Fruit fly (Drosophila melanogaster) whole organism, embryonic: ENCODE results near the gene CG11294.

Experiments used
- ATbp ChIP-seq: fragments of 200-800 bp; sonication (Bioruptor generic); optimal IDR thresholded peaks from 2 replicates; lab custom pipeline; 2017; ENCODE audit warnings: missing biosample characterization, mild to moderate bottlenecking, missing genetic modification characterization, missing genetic modification reagents
- Antp ChIP-seq: fragments of 200-800 bp; sonication (Bioruptor generic); optimal IDR thresholded peaks from 3 replicates; lab custom pipeline; 2016; ENCODE audit warnings: missing biosample characterization, missing genetic modification characterization
- CG1024 ChIP-seq: fragments of 200-800 bp; sonication (Bioruptor generic); IDR thresholded peaks from 2 replicates; pipeline ENCODE4 v1.3.6; 2022; ENCODE audit warnings: missing biosample characterization, missing genetic modification characterization
- CG11093 ChIP-seq: fragments of 200-800 bp; sonication (Bioruptor generic); IDR thresholded peaks from 3 replicates; pipeline ENCODE4 v1.3.6; 2022; ENCODE audit warnings: missing biosample characterization, missing genetic modification characterization
- CG11695 ChIP-seq: fragments of 200-800 bp; sonication (Bioruptor generic); IDR thresholded peaks from 3 replicates; pipeline ENCODE4 v1.3.6; 2022; ENCODE audit warnings: missing biosample characterization, missing genetic modification characterization
- CG12942 ChIP-seq: fragments of 200-800 bp; sonication (Bioruptor generic); optimal IDR thresholded peaks from 3 replicates; lab custom pipeline; 2016; ENCODE audit warnings: missing biosample characterization, missing genetic modification characterization
- CG13123 ChIP-seq: fragments of 200-800 bp; sonication (Bioruptor generic); optimal IDR thresholded peaks from 2 replicates; lab custom pipeline; 2016; ENCODE audit warnings: missing biosample characterization, missing genetic modification characterization
- CG13624 ChIP-seq: fragments of 200-800 bp; sonication (Bioruptor generic); optimal IDR thresholded peaks from 2 replicates; lab custom pipeline; 2016; ENCODE audit warnings: missing biosample characterization, missing genetic modification characterization
- CG16813 ChIP-seq: fragments of 200-800 bp; sonication (Bioruptor generic); IDR thresholded peaks from 3 replicates; pipeline ENCODE4 v1.3.6; 2022; ENCODE audit warnings: missing biosample characterization, missing genetic modification characterization; ENCODE audit not compliant: partially characterized antibody
- CG17186 ChIP-seq: fragments of 200-800 bp; sonication (Bioruptor generic); optimal IDR thresholded peaks from 3 replicates; lab custom pipeline; 2017; ENCODE audit warnings: missing biosample characterization, missing genetic modification reagents, missing genetic modification characterization
- CG17568 ChIP-seq: fragments of 200-800 bp; sonication (Bioruptor generic); optimal IDR thresholded peaks from 2 replicates; lab custom pipeline; 2018; ENCODE audit warnings: missing biosample characterization, mild to moderate bottlenecking, missing genetic modification characterization, moderate library complexity
- CG17802 ChIP-seq: fragments of 200-800 bp; sonication (Bioruptor generic); optimal IDR thresholded peaks from 2 replicates; lab custom pipeline; 2018; ENCODE audit warnings: missing biosample characterization, mild to moderate bottlenecking, missing genetic modification characterization, moderate library complexity
- CG18011 ChIP-seq: fragments of 200-800 bp; sonication (Bioruptor generic); optimal IDR thresholded peaks from 2 replicates; lab custom pipeline; 2017; ENCODE audit warnings: missing biosample characterization, missing genetic modification characterization, mild to moderate bottlenecking, moderate library complexity, missing genotype
- CG18476 ChIP-seq: fragments of 200-800 bp; sonication (Bioruptor generic); optimal IDR thresholded peaks from 2 replicates; lab custom pipeline; 2016; ENCODE audit warnings: missing biosample characterization, mild to moderate bottlenecking, missing genetic modification characterization
- CG18764 ChIP-seq: fragments of 200-800 bp; sonication (Bioruptor generic); optimal IDR thresholded peaks from 3 replicates; lab custom pipeline; 2016; ENCODE audit warnings: missing biosample characterization, missing genetic modification characterization
- CG30431 ChIP-seq: fragments of 200-800 bp; sonication (Bioruptor generic); optimal IDR thresholded peaks from 2 replicates; lab custom pipeline; 2017; ENCODE audit warnings: missing biosample characterization, missing genetic modification characterization
- CG31365 ChIP-seq: fragments of 200-800 bp; sonication (Bioruptor generic); optimal IDR thresholded peaks from 2 replicates; lab custom pipeline; 2018; ENCODE audit warnings: missing biosample characterization, mild to moderate bottlenecking, missing genetic modification characterization
- CG31441 ChIP-seq: fragments of 200-800 bp; sonication (Bioruptor generic); IDR thresholded peaks from 2 replicates; pipeline ENCODE4 v1.3.6; 2022; ENCODE audit warnings: missing biosample characterization, missing genetic modification characterization
- CG3163 ChIP-seq: fragments of 200-800 bp; sonication (Bioruptor generic); optimal IDR thresholded peaks from 3 replicates; lab custom pipeline; 2016; ENCODE audit warnings: missing biosample characterization, missing genetic modification characterization
- CG3995 ChIP-seq: fragments of 200-800 bp; sonication (Bioruptor generic); optimal IDR thresholded peaks from 3 replicates; lab custom pipeline; 2016; ENCODE audit warnings: missing biosample characterization, missing genetic modification characterization
- CG5953 ChIP-seq: fragments of 200-800 bp; sonication (Bioruptor generic); IDR thresholded peaks from 2 replicates; pipeline ENCODE4 v1.3.6; 2022; ENCODE audit warnings: missing biosample characterization, missing genetic modification characterization
- CG6689 ChIP-seq: fragments of 200-800 bp; sonication (Bioruptor generic); IDR thresholded peaks from 2 replicates; pipeline ENCODE4 v1.3.6; 2022; ENCODE audit warnings: missing biosample characterization, missing genetic modification characterization
- CG6765 ChIP-seq: fragments of 200-800 bp; sonication (Bioruptor generic); optimal IDR thresholded peaks from 3 replicates; lab custom pipeline; 2017; ENCODE audit warnings: missing biosample characterization, mild to moderate bottlenecking, missing genetic modification characterization
- CG7987 ChIP-seq: fragments of 200-800 bp; sonication (Bioruptor generic); optimal IDR thresholded peaks from 2 replicates; lab custom pipeline; 2018; ENCODE audit warnings: missing biosample characterization, mild to moderate bottlenecking, missing genetic modification characterization, moderate library complexity
- CG8944 ChIP-seq: fragments of 200-800 bp; sonication (Bioruptor generic); optimal IDR thresholded peaks from 3 replicates; lab custom pipeline; 2016; ENCODE audit warnings: missing biosample characterization, missing genetic modification characterization
- CG9727 ChIP-seq: fragments of 200-800 bp; sonication (Bioruptor generic); optimal IDR thresholded peaks from 3 replicates; lab custom pipeline; 2017; ENCODE audit warnings: missing biosample characterization, mild to moderate bottlenecking, missing genetic modification characterization
- Dfd ChIP-seq, 2 experiments: fragments of >200 bp; optimal IDR thresholded peaks; 2 replicates each; lab custom pipeline; 2017; ENCODE audit warnings: missing biosample characterization in 2 of 2, missing genetic modification characterization in 2 of 2
- Doc3 ChIP-seq: fragments of 200-800 bp; sonication (Bioruptor generic); IDR thresholded peaks from 3 replicates; pipeline ENCODE4 v1.3.6; 2022; ENCODE audit warnings: missing biosample characterization, missing genetic modification characterization; ENCODE audit not compliant: partially characterized antibody
- E2f1 ChIP-seq: fragments of 200-800 bp; sonication (Bioruptor generic); IDR thresholded peaks from 2 replicates; pipeline ENCODE4 v1.3.6; 2022; ENCODE audit warnings: missing biosample characterization, missing genetic modification characterization
- ERR ChIP-seq: fragments of 200-800 bp; sonication (Bioruptor generic); optimal IDR thresholded peaks from 2 replicates; lab custom pipeline; 2016; ENCODE audit warnings: missing biosample characterization, missing genetic modification characterization
- Mad ChIP-seq: fragments of 200-800 bp; sonication (Bioruptor generic); optimal IDR thresholded peaks from 2 replicates; lab custom pipeline; 2016; ENCODE audit warnings: missing biosample characterization, missing genetic modification characterization
- Nf-YA ChIP-seq: fragments of 200-800 bp; sonication (Bioruptor generic); IDR thresholded peaks from 2 replicates; pipeline ENCODE4 v1.3.6; 2022; ENCODE audit warnings: missing biosample characterization, missing genetic modification characterization
- Nf-YB ChIP-seq: fragments of 200-800 bp; sonication (Bioruptor generic); optimal IDR thresholded peaks from 3 replicates; lab custom pipeline; 2019; ENCODE audit warnings: missing biosample characterization, mild to moderate bottlenecking, missing genetic modification characterization, moderate library complexity
- Rx ChIP-seq: fragments of 200-800 bp; sonication (Bioruptor generic); IDR thresholded peaks from 2 replicates; pipeline ENCODE4 v1.3.6; 2022; ENCODE audit warnings: missing biosample characterization, missing genetic modification characterization
- Scr ChIP-seq: fragments of 200-800 bp; sonication (Bioruptor generic); IDR thresholded peaks from 2 replicates; pipeline ENCODE4 v1.3.6; 2022; ENCODE audit warnings: missing biosample characterization, missing genetic modification characterization; ENCODE audit not compliant: partially characterized antibody
- Stat92E ChIP-seq, 3 experiments: fragments of >200 bp in 2 of 3; fragments of 200-800 bp in 1 of 3; sonication (Bioruptor generic) in 1 of 3; optimal IDR thresholded peaks; 2 replicates each; lab custom pipeline; 2017 to 2019; ENCODE audit warnings: missing biosample characterization in 3 of 3, missing genetic modification characterization in 3 of 3, mild to moderate bottlenecking in 1 of 3, moderate library complexity in 1 of 3
- ato ChIP-seq: fragments of 200-800 bp; sonication (Bioruptor generic); IDR thresholded peaks from 2 replicates; pipeline ENCODE4 v1.3.6; 2022; ENCODE audit warnings: missing biosample characterization, missing genetic modification characterization; ENCODE audit not compliant: partially characterized antibody
- ci ChIP-seq: fragments of 200-800 bp; sonication (Bioruptor generic); IDR thresholded peaks from 3 replicates; pipeline ENCODE4 v1.3.6; 2022; ENCODE audit warnings: missing biosample characterization, missing genetic modification characterization
- ems ChIP-seq: fragments of 200-800 bp; sonication (Bioruptor generic); optimal IDR thresholded peaks from 3 replicates; lab custom pipeline; 2016; ENCODE audit warnings: missing biosample characterization, missing genetic modification characterization
- en ChIP-seq: fragments of 200-800 bp; sonication (Bioruptor generic); optimal IDR thresholded peaks from 2 replicates; lab custom pipeline; 2016; ENCODE audit warnings: missing biosample characterization, missing genetic modification characterization
- lilli ChIP-seq: fragments of 200-800 bp; sonication (Bioruptor generic); optimal IDR thresholded peaks from 3 replicates; lab custom pipeline; 2016; ENCODE audit warnings: missing biosample characterization, missing genetic modification characterization
- mirr ChIP-seq: fragments of 200-800 bp; sonication (Bioruptor generic); optimal IDR thresholded peaks from 3 replicates; lab custom pipeline; 2018; ENCODE audit warnings: missing biosample characterization, mild to moderate bottlenecking, missing genetic modification characterization
- pho ChIP-seq: fragments of 200-800 bp; sonication (Bioruptor generic); optimal IDR thresholded peaks from 2 replicates; lab custom pipeline; 2016; ENCODE audit warnings: missing biosample characterization, missing genetic modification characterization
- pnt ChIP-seq: fragments of 200-800 bp; sonication (Bioruptor generic); optimal IDR thresholded peaks from 3 replicates; lab custom pipeline; 2016; ENCODE audit warnings: missing biosample characterization, missing genetic modification characterization
- pros ChIP-seq: fragments of 200-800 bp; sonication (Bioruptor generic); optimal IDR thresholded peaks from 3 replicates; lab custom pipeline; 2019; ENCODE audit warnings: missing biosample characterization, mild to moderate bottlenecking, missing genetic modification characterization, moderate library complexity
- ro ChIP-seq: fragments of 200-800 bp; sonication (Bioruptor generic); IDR thresholded peaks from 2 replicates; pipeline ENCODE4 v1.3.6; 2022; ENCODE audit warnings: missing biosample characterization, missing genetic modification characterization
- so ChIP-seq: fragments of 200-800 bp; sonication (Bioruptor generic); IDR thresholded peaks from 3 replicates; pipeline ENCODE4 v1.3.6; 2022; ENCODE audit warnings: missing biosample characterization, missing genetic modification characterization
- sug ChIP-seq: fragments of 200-800 bp; optimal IDR thresholded peaks from 2 replicates; lab custom pipeline; 2019; ENCODE audit warnings: missing biosample characterization, mild to moderate bottlenecking, missing genetic modification characterization, moderate library complexity
- toy ChIP-seq: fragments of 200-800 bp; sonication (Bioruptor generic); IDR thresholded peaks from 2 replicates; pipeline ENCODE4 v1.3.6; 2022; ENCODE audit warnings: missing biosample characterization, missing genetic modification characterization
- vnd ChIP-seq: fragments of 200-800 bp; sonication (Bioruptor generic); IDR thresholded peaks from 3 replicates; pipeline ENCODE4 v1.3.6; 2022; ENCODE audit warnings: missing biosample characterization, missing genetic modification characterization; ENCODE audit not compliant: partially characterized antibody

Gene CG11294

DNA sequence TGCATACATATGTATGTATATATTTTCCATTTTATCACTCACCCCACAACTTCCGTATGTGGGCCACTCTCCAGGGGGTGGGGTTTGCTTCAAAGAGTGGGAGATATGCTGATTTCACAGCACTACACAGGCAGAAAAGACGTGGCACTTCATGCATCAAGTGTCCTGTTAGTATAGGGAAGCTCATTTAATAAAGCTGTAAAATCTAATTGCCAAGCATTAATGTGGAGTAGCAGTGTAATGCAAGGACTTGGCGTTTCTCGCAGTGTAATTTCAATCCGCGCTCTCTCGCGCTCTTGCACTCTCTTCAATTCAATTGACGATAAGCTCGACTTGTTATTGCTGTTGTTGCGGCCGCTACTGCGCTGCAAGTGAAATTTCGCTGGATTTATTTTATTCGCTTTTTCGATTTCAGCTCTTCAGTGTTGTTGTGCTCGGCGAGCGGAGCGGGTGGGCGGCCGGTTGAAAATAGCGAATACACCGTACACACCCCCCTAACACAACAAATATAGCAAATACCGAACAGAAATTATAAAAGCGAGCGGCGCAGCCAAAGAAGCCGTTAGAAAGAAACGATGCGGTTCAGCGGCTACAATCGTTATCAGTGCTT, 15.9 kb upstream of the CG11294 start, which contains the start of gene Hexo2 (continued):
- TF ChIP-seq Rx (GFP tag; lab: Robert Waterston, UW) (peak; percentile 97), CG13123 (GFP tag; lab: Kevin White, UChicago) (peak; percentile 83), CG7987 (peak; percentile 70), CG1024 (GFP tag; lab: Robert Waterston, UW) (peak; percentile 95), CG3995 (GFP tag; lab: Kevin White, UChicago) (peak; percentile 34), CG17568 (GFP tag; lab: Kevin White, UChicago) (peak; percentile 82), Dfd (GFP tag; optimal IDR thresholded peaks at IDR 0.05; lab: Kevin White, UChicago) (no peak), so (GFP tag; lab: Robert Waterston, UW) (peak; percentile 96), CG31441 (peak; percentile 94), ERR (peak; percentile 87), CG18764 (GFP tag; lab: Kevin White, UChicago) (peak; percentile 88), CG8944 (peak; percentile 95), E2f1 (peak; percentile 93), ATbp (peak; percentile 97), ci (GFP tag; lab: Robert Waterston, UW) (peak; percentile 99), Scr (GFP tag; lab: Robert Waterston, UW) (no peak), Mad (GFP tag; lab: Kevin White, UChicago) (peak; percentile 92), CG5953 (GFP tag; lab: Robert Waterston, UW) (peak; percentile 97), CG18476 (peak; percentile 86), CG6765 (peak; percentile 53), Doc3 (GFP tag; lab: Robert Waterston, UW) (no peak), CG9727 (GFP tag; lab: Kevin White, UChicago) (peak; percentile 85), CG6689 (GFP tag; lab: Robert Waterston, UW) (peak; percentile 95), CG11093 (GFP tag; lab: Robert Waterston, UW) (peak; percentile 94), CG11695 (GFP tag; lab: Robert Waterston, UW) (peak; percentile 91), Nf-YB (GFP tag; lab: Kevin White, UChicago) (peak; percentile 67), Nf-YA (GFP tag; lab: Robert Waterston, UW) (peak; percentile 93), CG17186 (GFP tag; lab: Kevin White, UChicago) (peak; percentile 83), CG3163 (GFP tag; lab: Kevin White, UChicago) (peak; percentile 85), ato (no peak), mirr (GFP tag; lab: Kevin White, UChicago) (peak; percentile 58), CG30431 (GFP tag; lab: Kevin White, UChicago) (peak; percentile 94), Antp (GFP tag; lab: Kevin White, UChicago) (peak; percentile 98), sug (tag; lab: Kevin White, UChicago) (peak; percentile 65), vnd (GFP tag; lab: Robert Waterston, UW) (no peak), ems (GFP tag; lab: Kevin White, UChicago) (peak; percentile 92), ro (GFP tag; lab: Robert Waterston, UW) (peak; percentile 88), pho (GFP tag; lab: Kevin White, UChicago) (peak; percentile 76), pros (GFP tag; lab: Kevin White, UChicago) (no peak), lilli (GFP tag; lab: Kevin White, UChicago) (peak; percentile 90), CG13624 (peak; percentile 86), CG16813 (GFP tag; lab: Robert Waterston, UW) (no peak), Stat92E (GFP tag; optimal IDR thresholded peaks at IDR 0.05; lab: Kevin White, UChicago) (peak in 1 of 3 experiments; percentile 3), CG12942 (GFP tag; lab: Kevin White, UChicago) (peak; percentile 94), CG31365 (tag; lab: Kevin White, UChicago) (peak; percentile 80), CG17802 (peak; percentile 86), pnt (GFP tag; lab: Kevin White, UChicago) (peak; percentile 97), toy (GFP tag; lab: Robert Waterston, UW) (peak; percentile 63; the same call in 1 of the 2 replicates), en (GFP tag; lab: Kevin White, UChicago) (peak; percentile 91), CG18011 (GFP tag; lab: Kevin White, UChicago) (peak; percentile 47)
